Fruit fly (Drosophila melanogaster) S2 (cell line): ENCODE data around the gene TfIIS.

Experiments
- CG8478 ChIP-seq: fragments of >200 bp; optimal IDR thresholded peaks from 2 replicates; lab custom pipeline; 2018
- CTCF ChIP-seq, 2 experiments: fragments of >200 bp; optimal IDR thresholded peaks; 2 replicates each; lab custom pipeline; 2018

Gene TfIIS

DNA sequence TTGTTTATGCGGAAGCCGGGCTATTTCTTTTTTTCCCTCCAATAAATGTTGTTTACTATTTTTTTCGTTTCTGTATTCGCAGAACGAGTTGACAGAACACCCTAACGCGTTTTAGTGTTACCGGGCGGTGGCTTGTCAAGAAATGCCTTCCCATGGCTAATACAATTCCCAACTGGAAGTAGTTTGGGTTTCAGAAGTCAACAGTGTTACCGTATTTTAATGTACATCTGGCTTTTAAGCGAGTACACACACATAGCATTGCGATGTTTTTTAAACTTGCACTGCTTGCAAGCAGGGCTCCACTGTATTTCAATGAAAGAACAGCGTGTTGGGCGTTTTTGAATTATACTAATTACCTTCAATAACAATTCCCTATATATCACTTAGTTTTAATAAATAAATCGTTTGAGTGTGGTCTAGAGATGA lies at the start of gene TfIIS:
Gene TfIIS (minus strand): TSS at position 178 of the 426 bp plus-strand sequence.
- TF ChIP-seq CTCF (optimal IDR thresholded peaks at IDR 0.05; lab: Kevin White, UChicago), result peak; percentile 83 to 84
- no peak for TF ChIP-seq CG8478 (lab: Kevin White, UChicago)

DNA sequence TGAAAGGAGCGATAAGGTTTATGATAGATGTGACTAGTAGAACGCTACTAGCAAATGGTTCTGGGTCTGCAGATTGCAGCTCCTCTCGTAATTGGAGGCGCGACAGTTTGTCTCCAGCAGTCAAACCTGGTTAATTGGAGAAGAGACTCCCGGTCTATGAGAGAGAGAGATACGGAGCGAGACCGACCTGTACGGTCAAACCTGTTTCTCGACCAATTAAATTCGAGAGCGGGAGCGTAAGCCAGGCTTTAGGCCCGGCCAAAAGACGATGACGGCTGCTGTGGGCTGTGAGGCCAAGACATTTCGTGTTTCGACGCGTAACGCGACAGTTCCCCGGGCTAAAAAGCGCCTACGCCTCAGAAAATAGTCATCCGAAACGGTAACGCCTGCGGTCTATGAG lies 48.6 kb upstream of the TfIIS start, which contains the start of gene CG15269:
Gene CG15269 (plus strand): TSS at position 261 of the 400 bp plus-strand sequence.
- no peak for TF ChIP-seq CTCF (optimal IDR thresholded peaks at IDR 0.05; lab: Kevin White, UChicago)
- no peak for TF ChIP-seq CG8478 (lab: Kevin White, UChicago)

DNA sequence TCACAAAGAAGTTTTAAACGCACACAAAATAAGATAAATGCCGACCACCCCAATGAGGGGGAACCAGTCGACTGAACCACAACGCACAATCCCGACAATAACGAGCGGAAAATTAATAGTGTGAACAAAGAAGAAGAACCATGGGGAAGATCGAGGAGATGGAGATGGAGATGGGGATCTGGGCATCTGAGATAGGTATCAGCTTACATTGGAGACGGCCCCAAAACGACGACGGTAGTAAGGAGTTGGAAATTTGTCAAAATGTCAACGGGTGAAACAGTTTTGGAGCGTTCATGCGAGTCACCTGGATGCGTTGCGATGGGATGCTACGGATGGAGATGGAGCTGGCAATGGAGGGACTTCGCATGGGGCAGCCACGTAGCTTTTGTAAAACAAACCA lies 46.7 kb upstream of the TfIIS start:
- TF ChIP-seq CG8478 (lab: Kevin White, UChicago) (no peak), CTCF (optimal IDR thresholded peaks at IDR 0.05; lab: Kevin White, UChicago) (no peak)

DNA sequence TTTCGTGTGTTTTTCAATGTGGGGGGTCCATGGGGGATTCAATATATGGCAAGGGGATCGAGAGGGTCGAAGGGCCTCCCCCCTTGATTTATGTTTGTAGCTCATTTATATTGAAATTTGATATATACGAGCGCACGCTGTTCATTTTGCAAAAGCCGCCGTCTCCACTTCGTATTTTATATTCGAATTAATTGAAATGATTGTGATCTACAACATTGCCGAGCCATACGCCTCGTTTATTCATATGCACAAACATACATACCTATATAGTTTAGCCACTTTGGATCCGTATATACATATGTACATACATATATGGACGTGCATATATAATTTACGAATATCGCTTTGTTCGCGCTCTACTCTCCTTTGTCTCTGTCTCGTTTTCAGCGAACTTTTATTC lies 45.5 kb upstream of the TfIIS start:
- TF ChIP-seq CG8478 (lab: Kevin White, UChicago) (no peak), CTCF (optimal IDR thresholded peaks at IDR 0.05; lab: Kevin White, UChicago) (no peak)

DNA sequence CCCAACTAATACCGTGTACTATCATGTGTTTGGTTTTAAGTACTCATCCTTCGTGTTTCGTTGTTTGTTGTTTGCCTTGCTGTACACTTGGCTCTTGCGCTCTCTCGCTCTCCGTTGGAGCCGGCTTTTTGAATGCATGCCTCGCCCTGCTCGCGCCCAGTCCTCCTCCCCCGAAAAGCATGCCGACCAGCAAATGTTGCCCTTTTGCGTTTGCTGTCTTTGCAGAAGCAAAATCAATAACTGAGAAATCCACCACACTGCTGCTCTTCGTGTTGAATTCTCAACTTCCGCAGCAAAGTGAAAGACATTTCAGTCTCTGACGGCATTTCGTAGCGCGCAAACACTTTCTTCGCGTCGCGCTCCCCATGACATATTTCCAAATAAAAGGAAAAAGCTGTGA lies 13.9 kb upstream of the TfIIS start, which contains the start of gene wwk:
Gene wwk (plus strand): TSS at position 312 of the 400 bp plus-strand sequence.
- TF ChIP-seq CG8478 (lab: Kevin White, UChicago) (no peak), CTCF (optimal IDR thresholded peaks at IDR 0.05; lab: Kevin White, UChicago) (no peak)

DNA sequence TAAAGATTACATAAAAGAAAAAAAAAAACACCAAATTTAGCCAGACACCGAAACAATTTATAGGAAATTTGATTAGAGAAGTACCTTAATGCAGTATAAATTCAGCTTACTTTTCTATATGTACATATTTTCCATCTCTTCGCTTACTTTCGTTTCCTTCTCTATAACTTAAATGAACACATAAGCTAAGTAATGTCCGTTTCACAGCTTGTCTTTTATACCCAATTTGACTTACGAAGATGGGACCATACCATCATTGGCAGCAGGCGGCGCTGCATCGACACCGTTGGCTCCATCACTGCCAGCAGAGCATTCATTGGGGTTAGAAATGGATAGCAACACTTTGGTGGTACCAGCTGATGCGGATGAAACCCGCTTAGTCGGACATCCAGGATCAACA lies 9.7 kb upstream of the TfIIS start, which contains the start of gene vig:
Gene vig (minus strand): TSS at position 101 of the 400 bp plus-strand sequence.
- TF ChIP-seq CG8478 (lab: Kevin White, UChicago), result no peak
- TF ChIP-seq CTCF (optimal IDR thresholded peaks at IDR 0.05; lab: Kevin White, UChicago), result no peak

DNA sequence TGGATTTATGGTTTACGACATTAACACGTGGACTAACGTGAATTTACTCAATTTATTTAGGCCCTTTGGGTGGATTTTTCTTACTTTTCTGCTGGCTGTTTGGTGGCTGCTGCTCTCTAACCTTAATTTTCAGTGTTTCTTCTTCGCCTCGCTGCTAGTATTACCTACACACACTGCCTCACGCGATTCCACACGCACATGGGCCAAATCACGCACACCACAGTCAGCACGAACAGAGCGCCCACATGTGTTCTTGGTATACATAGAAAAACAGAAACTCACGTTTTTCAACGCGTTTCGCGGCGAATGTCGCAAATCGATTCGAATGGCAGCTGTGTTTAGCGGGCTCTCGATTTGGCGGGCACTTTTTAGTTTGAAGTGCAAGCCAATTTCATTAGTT lies 7.3 kb upstream of the TfIIS start:
- TF ChIP-seq CTCF (optimal IDR thresholded peaks at IDR 0.05; lab: Kevin White, UChicago) (peak in 1 of 2 experiments; percentile 23), CG8478 (lab: Kevin White, UChicago) (no peak)

DNA sequence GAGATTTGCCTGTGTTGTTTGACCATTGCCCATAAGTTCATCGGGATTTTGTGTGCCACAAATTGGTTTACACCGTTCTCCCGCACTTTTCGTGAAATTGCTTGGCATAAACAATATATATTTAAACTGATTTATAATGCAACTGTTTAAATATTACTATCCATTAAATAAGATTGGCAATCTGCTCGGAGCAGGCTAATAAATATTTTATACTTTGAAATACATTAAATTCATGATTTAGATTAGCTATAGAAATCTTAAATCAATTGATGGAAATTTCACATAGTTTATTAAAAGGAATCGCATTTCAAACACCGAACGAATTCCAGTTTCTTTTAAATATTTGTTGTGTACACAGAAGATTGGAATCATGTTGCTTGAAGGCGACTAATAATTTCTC lies 5.6 kb upstream of the TfIIS start:
- no peak for TF ChIP-seq CG8478 (lab: Kevin White, UChicago)
- no peak for TF ChIP-seq CTCF (optimal IDR thresholded peaks at IDR 0.05; lab: Kevin White, UChicago)

DNA sequence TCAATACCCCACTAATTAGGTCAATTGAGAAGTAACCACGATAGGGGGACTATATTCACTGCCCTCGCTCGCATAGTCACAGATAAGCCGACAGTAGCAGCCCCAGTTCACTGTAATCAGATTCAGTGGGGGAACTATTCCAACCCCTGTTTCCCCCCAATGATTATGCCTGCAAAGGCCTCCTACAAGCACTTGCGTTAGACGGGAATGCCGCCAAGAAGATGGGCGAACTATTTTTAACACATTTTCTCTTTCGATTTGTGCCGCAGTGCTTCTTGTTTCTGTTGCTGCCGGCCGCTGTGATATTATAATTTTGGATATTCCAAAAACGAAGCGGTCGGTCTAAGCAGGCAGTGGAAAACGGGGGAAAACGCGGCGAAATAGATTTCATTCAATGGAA lies 5.1 kb upstream of the TfIIS start:
- TF ChIP-seq CTCF (optimal IDR thresholded peaks at IDR 0.05; lab: Kevin White, UChicago) (no peak), CG8478 (lab: Kevin White, UChicago) (no peak)

DNA sequence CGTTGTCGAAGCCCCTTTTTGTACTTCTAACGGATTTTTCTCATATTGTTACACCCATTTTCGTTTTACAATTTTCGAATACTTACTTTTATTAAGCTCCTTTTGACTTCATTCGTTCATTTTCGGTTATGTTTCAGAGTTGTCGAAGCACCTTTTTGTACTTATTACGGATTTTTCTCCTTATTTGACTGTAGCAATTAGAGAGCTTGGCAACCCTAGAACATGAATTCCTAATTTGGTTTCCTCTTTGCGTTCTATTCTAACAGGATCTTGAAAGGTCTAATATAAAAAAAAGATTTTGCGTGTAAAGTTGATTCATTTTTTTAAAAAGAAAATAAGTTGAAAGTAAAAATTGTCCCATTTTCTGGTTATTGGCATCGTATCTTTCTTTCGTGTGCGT lies 1.5 kb upstream of the TfIIS start:
- TF ChIP-seq CG8478 (lab: Kevin White, UChicago) (no peak), CTCF (optimal IDR thresholded peaks at IDR 0.05; lab: Kevin White, UChicago) (no peak)

DNA sequence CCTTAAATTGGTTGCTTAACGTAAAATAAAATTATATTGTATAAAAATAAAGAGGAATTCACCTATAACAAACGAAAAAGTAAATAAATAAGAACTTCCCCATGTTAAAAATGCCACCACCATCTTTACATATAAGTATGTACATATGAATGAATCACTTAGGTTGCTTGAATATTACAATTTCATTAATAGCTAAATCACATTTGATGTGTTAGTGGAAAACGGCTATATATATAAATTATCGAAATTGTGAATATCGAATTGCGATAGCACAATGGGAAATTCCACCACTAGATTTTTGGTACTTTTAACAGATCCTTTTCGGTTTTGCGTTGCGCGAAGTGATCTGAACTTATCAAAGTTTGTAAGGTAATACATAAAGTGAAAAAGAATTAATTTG lies 811 bp upstream of the TfIIS start, which contains the start of the genes solo and vas:
Gene solo (plus strand): TSS at position 289 of the 400 bp plus-strand sequence.
Gene vas (plus strand): TSS at position 289 of the 400 bp plus-strand sequence.
- TF ChIP-seq CG8478 (lab: Kevin White, UChicago), result no peak
- TF ChIP-seq CTCF (optimal IDR thresholded peaks at IDR 0.05; lab: Kevin White, UChicago), result no peak

DNA sequence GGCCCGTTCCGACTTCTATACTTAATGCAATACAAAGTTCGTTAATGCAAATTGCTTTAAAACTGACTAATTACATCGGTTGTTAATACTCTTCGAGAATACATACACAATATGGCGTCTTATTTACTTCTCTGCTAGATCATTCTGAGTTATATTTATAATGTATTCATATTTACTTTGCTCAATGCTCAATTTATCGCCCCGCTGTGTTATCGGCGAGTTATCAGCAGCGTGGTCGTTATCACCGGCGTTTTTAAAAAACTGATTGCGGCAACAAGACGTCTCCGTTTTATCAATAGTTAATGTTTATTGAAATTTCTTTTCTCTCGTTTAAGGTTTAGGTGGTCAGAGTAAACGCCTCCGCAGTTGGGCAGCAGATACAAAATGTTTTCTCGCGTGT lies 1.6 kb downstream of the TfIIS start:
- TF ChIP-seq CTCF (optimal IDR thresholded peaks at IDR 0.05; lab: Kevin White, UChicago) (no peak), CG8478 (lab: Kevin White, UChicago) (no peak)

DNA sequence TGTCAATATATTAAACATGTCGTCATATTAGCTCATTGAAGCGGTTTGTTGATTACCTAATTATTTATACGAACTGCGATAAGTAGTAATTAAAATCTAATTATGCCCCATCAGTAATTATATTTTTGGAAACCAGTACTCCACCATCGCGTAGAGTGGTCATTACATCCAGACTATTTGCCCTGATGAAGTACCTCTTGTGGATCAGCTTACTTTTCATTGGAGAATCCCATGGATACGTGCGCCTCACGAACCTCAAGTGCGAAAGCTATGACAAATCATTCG lies 2.5 kb downstream of the TfIIS start, which contains the start of gene CG33679:
Gene CG33679 (plus strand): TSS at position 186 of the 285 bp plus-strand sequence.
- TF ChIP-seq CTCF (optimal IDR thresholded peaks at IDR 0.05; lab: Kevin White, UChicago) (no peak), CG8478 (lab: Kevin White, UChicago) (no peak)

DNA sequence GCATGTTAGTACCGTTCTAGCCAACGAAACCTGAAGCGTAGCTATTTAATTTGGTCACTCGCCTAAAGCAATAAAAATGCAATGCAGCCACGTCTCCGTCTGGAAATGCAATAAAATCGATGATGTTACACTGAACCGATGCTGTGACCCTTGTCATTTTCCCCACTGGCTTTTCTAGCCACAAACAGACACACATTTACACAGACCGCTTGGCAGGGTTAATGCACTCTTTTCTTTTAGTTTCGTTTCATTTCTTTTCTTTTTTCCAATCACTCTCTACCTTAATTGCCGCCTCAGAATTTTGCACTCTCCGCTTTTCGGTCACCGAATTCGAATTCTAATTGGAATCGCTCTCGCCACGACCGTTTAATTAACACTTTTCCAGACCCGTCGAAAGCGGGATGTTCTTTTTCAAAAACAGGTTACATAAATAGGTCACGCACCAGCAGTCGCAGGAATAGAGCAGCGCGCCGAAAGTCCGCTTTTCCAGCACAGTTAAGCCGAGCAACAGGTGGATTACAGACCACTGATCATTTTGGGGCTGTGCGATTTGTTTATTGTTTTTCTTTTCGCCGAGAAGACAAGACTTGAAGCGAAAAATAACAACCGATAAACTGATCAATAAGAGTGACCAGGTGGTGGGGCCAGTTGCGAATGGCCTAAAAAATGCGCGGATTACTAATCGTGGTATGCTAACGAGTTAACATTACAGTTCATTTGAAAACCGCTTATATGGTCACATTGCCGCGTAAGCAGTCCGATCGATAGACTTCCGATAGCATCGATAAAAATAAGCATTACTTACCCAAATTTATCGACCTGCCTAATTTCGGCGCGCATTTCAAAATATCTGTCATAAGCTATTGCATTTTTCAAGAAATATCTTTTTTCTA lies 3.1 kb downstream of the TfIIS start, which contains the start of gene ck:
Gene ck (minus strand): TSS at position 638 of the 893 bp plus-strand sequence.
- no peak for TF ChIP-seq CG8478 (lab: Kevin White, UChicago)
- peak; percentile 14 to 24 for TF ChIP-seq CTCF (optimal IDR thresholded peaks at IDR 0.05; lab: Kevin White, UChicago)
